Worm (Caenorhabditis elegans) whole organism, L4 larva: ENCODE data around the gene T28A8.4.

Experiments
- F10B5.3 ChIP-seq: sonication (generic microtip); optimal IDR thresholded peaks from 2 replicates; lab custom pipeline; 2016; ENCODE audit warnings: mild to moderate bottlenecking, missing genetic modification characterization, missing compliant biosample characterization
- T20F7.1 ChIP-seq: fragments of 200-800 bp; sonication (Bioruptor generic); optimal IDR thresholded peaks from 2 replicates; lab custom pipeline; 2018; ENCODE audit warnings: mild to moderate bottlenecking, missing genetic modification characterization, missing compliant biosample characterization
- Y105C5A.15 ChIP-seq: fragments of 200-800 bp; sonication (Bioruptor generic); IDR thresholded peaks from 2 replicates; pipeline ENCODE4 v1.3.6; 2022; ENCODE audit warnings: missing genetic modification characterization, missing compliant biosample characterization
- Y48G9A.11 ChIP-seq: fragments of 200-800 bp; sonication (Bioruptor generic); IDR thresholded peaks from 2 replicates; pipeline ENCODE4 v1.3.6; 2022; ENCODE audit warnings: missing genetic modification reagents, missing genetic modification characterization, missing compliant biosample characterization
- Y5F2A.4 ChIP-seq: fragments of 200-800 bp; sonication (Bioruptor generic); optimal IDR thresholded peaks from 2 replicates; lab custom pipeline; 2018; ENCODE audit warnings: mild to moderate bottlenecking, missing genetic modification characterization, missing compliant biosample characterization
- Y75B8A.6 ChIP-seq: fragments of 200-800 bp; sonication (Bioruptor generic); IDR thresholded peaks from 2 replicates; pipeline ENCODE4 v1.3.6; 2022; ENCODE audit warnings: missing genetic modification reagents, missing genetic modification characterization, missing compliant biosample characterization
- ZK337.2 ChIP-seq: fragments of 200-800 bp; sonication (Bioruptor generic); IDR thresholded peaks from 2 replicates; pipeline ENCODE4 v1.3.6; 2022; ENCODE audit warnings: missing genetic modification reagents, missing genetic modification characterization, missing compliant biosample characterization
- ZK546.5 ChIP-seq, 2 experiments: sonication (generic microtip); optimal IDR thresholded peaks; 2 replicates each; lab custom pipeline; 2017; ENCODE audit warnings: missing biosample characterization in 2 of 2, missing genetic modification characterization in 2 of 2
- aha-1 ChIP-seq: fragments of 150-350 bp; peaks from one replicate; lab custom pipeline; 2014; ENCODE audit warnings: missing biosample characterization, missing genetic modification characterization
- ama-1 ChIP-seq: fragments of 150-350 bp; optimal IDR thresholded peaks from 2 replicates; lab custom pipeline; 2014; ENCODE audit warnings: inconsistent platforms, mixed read lengths
- attf-4 ChIP-seq: sonication (generic microtip); optimal IDR thresholded peaks from 3 replicates; lab custom pipeline; 2017; ENCODE audit warnings: missing biosample characterization, missing genetic modification characterization
- ceh-20 ChIP-seq: fragments of 200-800 bp; sonication (Bioruptor generic); IDR thresholded peaks from 2 replicates; pipeline ENCODE4 v1.3.6; 2022; ENCODE audit warnings: missing genetic modification reagents, missing genetic modification characterization, missing compliant biosample characterization
- ceh-28 ChIP-seq: fragments of 150-350 bp; optimal IDR thresholded peaks from 2 replicates; lab custom pipeline; 2014; ENCODE audit warnings: missing biosample characterization, missing genetic modification reagents, missing genetic modification characterization
- ceh-62 ChIP-seq: sonication (generic microtip); optimal IDR thresholded peaks from 2 replicates; lab custom pipeline; 2017; ENCODE audit warnings: missing biosample characterization, missing genetic modification characterization
- daf-16 ChIP-seq, 3 experiments: sonication (generic microtip); optimal IDR thresholded peaks; 2 replicates each; lab custom pipeline; 2016 to 2017; ENCODE audit warnings: missing genetic modification characterization in 3 of 3, missing genetic modification reagents in 3 of 3, mild to moderate bottlenecking in 2 of 3, missing compliant biosample characterization in 2 of 3, missing biosample characterization in 1 of 3, moderate library complexity in 1 of 3
- daf-8 ChIP-seq: fragments of 200-800 bp; sonication (Bioruptor generic); IDR thresholded peaks from 2 replicates; pipeline ENCODE4 v1.3.6; 2022; ENCODE audit warnings: missing genetic modification characterization, missing compliant biosample characterization
- dmd-8 ChIP-seq: fragments of 200-800 bp; sonication (Bioruptor generic); IDR thresholded peaks from 2 replicates; pipeline ENCODE4 v1.3.6; 2022; ENCODE audit warnings: missing genetic modification characterization, missing compliant biosample characterization
- dmd-9 ChIP-seq: fragments of 200-800 bp; sonication (Bioruptor generic); IDR thresholded peaks from 2 replicates; pipeline ENCODE4 v1.3.6; 2022; ENCODE audit warnings: missing genetic modification reagents, missing genetic modification characterization, missing compliant biosample characterization
- duxl-1 ChIP-seq: sonication (generic microtip); optimal IDR thresholded peaks from 2 replicates; lab custom pipeline; 2016; ENCODE audit warnings: mild to moderate bottlenecking, missing genetic modification characterization, moderate library complexity, missing compliant biosample characterization; ENCODE audit not compliant: poor library complexity
- dve-1 ChIP-seq: sonication (generic microtip); optimal IDR thresholded peaks from 2 replicates; lab custom pipeline; 2017; ENCODE audit warnings: antibody characterized with exemption, mild to moderate bottlenecking, missing genetic modification characterization, missing compliant biosample characterization; ENCODE audit not compliant: insufficient read depth
- egl-43 ChIP-seq: fragments of 200-800 bp; sonication (Bioruptor generic); IDR thresholded peaks from 2 replicates; pipeline ENCODE4 v1.3.6; 2022; ENCODE audit warnings: missing genetic modification reagents, missing genetic modification characterization, missing compliant biosample characterization
- fos-1 ChIP-seq: fragments of 150-350 bp; optimal IDR thresholded peaks from 2 replicates; lab custom pipeline; 2014; ENCODE audit warnings: missing biosample characterization, missing genetic modification characterization
- hif-1 ChIP-seq, 2 experiments: sonication (generic microtip); optimal IDR thresholded peaks; 2 replicates each; lab custom pipeline; 2016 to 2017; ENCODE audit warnings: missing compliant biosample characterization in 2 of 2, missing genetic modification characterization in 2 of 2, missing genetic modification reagents in 2 of 2, missing genotype in 2 of 2, mild to moderate bottlenecking in 1 of 2
- hlh-11 ChIP-seq: fragments of 200-800 bp; sonication (Bioruptor generic); optimal IDR thresholded peaks from 2 replicates; lab custom pipeline; 2018; ENCODE audit warnings: mild to moderate bottlenecking, missing genetic modification characterization, missing compliant biosample characterization
- hmg-1.1 ChIP-seq: fragments of 200-800 bp; sonication (Bioruptor generic); IDR thresholded peaks from 2 replicates; pipeline ENCODE4 v1.3.6; 2022; ENCODE audit warnings: missing genetic modification reagents, missing genetic modification characterization, missing compliant biosample characterization
- lin-13 ChIP-seq: fragments of 150-350 bp; optimal IDR thresholded peaks from 2 replicates; lab custom pipeline; 2014; ENCODE audit warnings: missing biosample characterization, missing genetic modification reagents, missing genetic modification characterization
- lin-39 ChIP-seq: fragments of 150-350 bp; optimal IDR thresholded peaks from 2 replicates; lab custom pipeline; 2014; ENCODE audit warnings: missing biosample characterization, missing genetic modification reagents, missing genetic modification characterization
- lsy-2 ChIP-seq, 2 experiments: fragments of 150-350 bp in 1 of 2; sonication (generic microtip) in 1 of 2; optimal IDR thresholded peaks; 2 replicates each; lab custom pipeline; 2014 to 2017; ENCODE audit warnings: missing biosample characterization in 2 of 2, missing genetic modification characterization in 2 of 2
- madf-5 ChIP-seq, 2 experiments: fragments of 200-800 bp; sonication (Bioruptor generic); IDR thresholded peaks; 2 replicates each; pipeline ENCODE4 v1.3.6; 2022; ENCODE audit warnings: missing compliant biosample characterization in 2 of 2, missing genetic modification characterization in 2 of 2
- madf-9 ChIP-seq: fragments of 200-800 bp; sonication (Bioruptor generic); conservative IDR thresholded peaks from 2 replicates; pipeline ENCODE4 v1.3.6; 2022; ENCODE audit warnings: missing genetic modification reagents, missing genetic modification characterization, missing compliant biosample characterization
- mep-1 ChIP-seq: fragments of 150-350 bp; sonication (generic microtip); optimal IDR thresholded peaks from 3 replicates; lab custom pipeline; 2014; ENCODE audit warnings: missing biosample characterization, missing genetic modification characterization
- mes-2 ChIP-seq: sonication (generic microtip); optimal IDR thresholded peaks from 2 replicates; lab custom pipeline; 2016; ENCODE audit warnings: missing genotype, mild to moderate bottlenecking, missing genetic modification characterization, missing compliant biosample characterization; ENCODE audit not compliant: poor library complexity, severe bottlenecking
- mxl-2 ChIP-seq: fragments of 200-800 bp; sonication (Bioruptor generic); conservative IDR thresholded peaks from 2 replicates; pipeline ENCODE4 v1.3.6; 2022; ENCODE audit warnings: missing genetic modification reagents, missing genetic modification characterization, missing compliant biosample characterization
- mxl-3 ChIP-seq: fragments of 200-800 bp; sonication (Bioruptor generic); optimal IDR thresholded peaks from 2 replicates; lab custom pipeline; 2018; ENCODE audit warnings: mild to moderate bottlenecking, missing genetic modification characterization, missing compliant biosample characterization
- nhr-102 ChIP-seq: sonication (generic microtip); optimal IDR thresholded peaks from 2 replicates; lab custom pipeline; 2016; ENCODE audit warnings: mild to moderate bottlenecking, missing genetic modification characterization, moderate library complexity, missing compliant biosample characterization
- nhr-11 ChIP-seq: fragments of 150-350 bp; optimal IDR thresholded peaks from 2 replicates; lab custom pipeline; 2014; ENCODE audit warnings: missing biosample characterization, missing genetic modification characterization
- nhr-42 ChIP-seq: fragments of 200-800 bp; sonication (Bioruptor generic); IDR thresholded peaks from 2 replicates; pipeline ENCODE4 v1.3.6; 2022; ENCODE audit warnings: missing genetic modification characterization, missing compliant biosample characterization
- nhr-76 ChIP-seq: fragments of 150-350 bp; optimal IDR thresholded peaks from 2 replicates; lab custom pipeline; 2014; ENCODE audit warnings: missing biosample characterization, missing genetic modification characterization
- nhr-77 ChIP-seq: fragments of 150-350 bp; optimal IDR thresholded peaks from 2 replicates; lab custom pipeline; 2014; ENCODE audit warnings: missing biosample characterization, missing genetic modification characterization
- pha-4 ChIP-seq, 2 experiments: fragments of 150-350 bp in 1 of 2; fragments of 200-800 bp in 1 of 2; sonication (Bioruptor generic) in 1 of 2; IDR thresholded peaks in 1 of 2; optimal IDR thresholded peaks in 1 of 2; 2 replicates each; pipeline versions ENCODE4 v1.3.6 to Lab custom; 2014 to 2022; ENCODE audit warnings: missing genetic modification characterization in 2 of 2, missing genetic modification reagents in 2 of 2, missing biosample characterization in 1 of 2, missing compliant biosample characterization in 1 of 2
- php-3 ChIP-seq: fragments of 200-800 bp; sonication (Bioruptor generic); IDR thresholded peaks from 2 replicates; pipeline ENCODE4 v1.3.6; 2022; ENCODE audit warnings: missing genetic modification reagents, missing genetic modification characterization, missing compliant biosample characterization
- rbr-2 ChIP-seq: sonication (generic microtip); optimal IDR thresholded peaks from 2 replicates; lab custom pipeline; 2016; ENCODE audit warnings: missing genotype, missing genetic modification characterization, missing compliant biosample characterization
- sdz-12 ChIP-seq: fragments of 200-800 bp; sonication (Bioruptor generic); optimal IDR thresholded peaks from 2 replicates; lab custom pipeline; 2018; ENCODE audit warnings: mild to moderate bottlenecking, missing genetic modification characterization, missing compliant biosample characterization
- set-16 ChIP-seq: fragments of 200-800 bp; sonication (Bioruptor generic); IDR thresholded peaks from 2 replicates; pipeline ENCODE4 v1.3.6; 2022; ENCODE audit warnings: missing genetic modification reagents, missing genetic modification characterization, missing compliant biosample characterization
- snpc-4 ChIP-seq: fragments of 150-350 bp; optimal IDR thresholded peaks from 2 replicates; lab custom pipeline; 2014; ENCODE audit warnings: missing biosample characterization, missing genetic modification characterization
- unc-62 ChIP-seq, 3 experiments: fragments of 150-350 bp in 1 of 3; sonication (generic microtip); optimal IDR thresholded peaks in 2 of 3; peaks in 1 of 3; 1 replicate in 1 of 3; 2 replicates in 2 of 3; lab custom pipeline; 2014 to 2017; ENCODE audit warnings: missing biosample characterization in 3 of 3, missing genetic modification characterization in 3 of 3, missing genetic modification reagents in 3 of 3, missing genotype in 1 of 3
- zfp-3 ChIP-seq: fragments of 200-800 bp; sonication (Bioruptor generic); conservative IDR thresholded peaks from 2 replicates; pipeline ENCODE4 v1.3.6; 2022; ENCODE audit warnings: missing genetic modification reagents, missing genetic modification characterization, missing compliant biosample characterization

The T28A8.4 gene

DNA sequence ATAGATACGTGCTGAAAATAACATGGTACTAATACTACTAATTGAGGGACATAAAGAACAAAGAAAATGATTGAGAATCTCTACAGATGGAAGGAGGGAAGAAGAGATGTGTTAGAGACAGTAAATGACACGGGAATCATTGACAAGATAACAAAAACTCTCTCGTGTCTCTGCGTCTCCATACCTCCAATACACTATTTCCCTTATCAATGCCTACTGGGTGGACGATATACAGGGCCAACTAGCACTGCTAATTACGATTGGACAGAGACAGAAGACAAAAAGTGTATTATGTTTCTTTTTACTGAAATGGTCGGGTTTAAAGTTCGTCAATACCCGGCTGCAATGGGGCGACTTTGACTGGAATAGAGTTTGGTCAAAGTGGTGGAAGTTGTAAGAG lies 41.1 kb downstream of the T28A8.4 start (continued):
- TF ChIP-seq lsy-2 (tag; optimal IDR thresholded peaks at IDR 0.05; lab: Kevin White, UChicago): peak in 1 of 2 experiments; percentile 22
- no peak for TF ChIP-seq daf-16 (GFP tag; optimal IDR thresholded peaks at IDR 0.05; lab: Kevin White, UChicago)
- peak; percentile 81 for TF ChIP-seq daf-16 (tag; optimal IDR thresholded peaks at IDR 0.05; lab: Kevin White, UChicago)
- 0 out of 2 replicates have a peak, but pooled peaks have one; percentile 10 for TF ChIP-seq zfp-3 (GFP tag; lab: Robert Waterston, UW)
- TF ChIP-seq madf-9: no peak
- peak; percentile 76 for TF ChIP-seq nhr-77 (tag; lab: Kevin White, UChicago)
- TF ChIP-seq, all 104 proteins: peak for 26

DNA sequence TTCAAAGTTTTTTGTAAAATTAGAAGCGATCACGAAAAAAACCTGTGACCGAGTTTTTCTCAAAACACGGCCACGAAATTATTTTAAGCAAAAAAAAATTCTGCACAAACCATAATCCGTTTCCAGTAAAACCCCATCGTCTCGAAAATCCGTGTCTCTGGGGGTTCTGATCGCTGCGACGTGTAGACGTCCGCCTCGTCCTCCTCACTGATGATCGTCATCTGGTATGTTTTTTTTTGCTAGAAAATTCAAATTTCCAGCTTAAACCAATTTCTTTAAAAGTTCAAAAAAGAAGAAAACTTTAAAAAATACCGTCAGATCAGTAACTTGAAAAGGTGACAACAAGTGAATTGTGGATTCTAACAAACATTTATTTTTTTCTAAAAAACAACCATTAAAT lies 43.1 kb downstream of the T28A8.4 start, which contains the start of gene Y76A2B.4:
Y76A2B.4 (minus strand) TSS at position 241 of the 400 bp plus-strand sequence.
- no peak for TF ChIP-seq dmd-9 (GFP tag; lab: Robert Waterston, UW)
- no peak for TF ChIP-seq dve-1 (tag; lab: Kevin White, UChicago)
- no peak for TF ChIP-seq rbr-2
- TF ChIP-seq pha-4 (GFP tag; IDR thresholded peaks at IDR 0.05; lab: Robert Waterston, UW): no peak
- TF ChIP-seq pha-4 (tag; optimal IDR thresholded peaks at IDR 0.05; lab: Kevin White, UChicago): no peak
- TF ChIP-seq ama-1 (lab: Kevin White, UChicago): no peak
- no peak for TF ChIP-seq Y48G9A.11 (GFP tag; lab: Robert Waterston, UW)
- TF ChIP-seq sdz-12 (GFP tag; lab: Kevin White, UChicago): no peak
- TF ChIP-seq duxl-1 (tag; lab: Kevin White, UChicago): no peak
- no peak for TF ChIP-seq php-3 (GFP tag; lab: Robert Waterston, UW)
- no peak for TF ChIP-seq mxl-2 (GFP tag; lab: Robert Waterston, UW)
- TF ChIP-seq nhr-11 (tag; lab: Kevin White, UChicago): no peak
- TF ChIP-seq lin-13 (GFP tag; lab: Kevin White, UChicago): no peak
- no peak for TF ChIP-seq attf-4 (tag; lab: Kevin White, UChicago)
- TF ChIP-seq lin-39 (tag; lab: Kevin White, UChicago): no peak
- no peak for TF ChIP-seq mxl-3 (GFP tag; lab: Kevin White, UChicago)
- TF ChIP-seq hif-1 (tag; optimal IDR thresholded peaks at IDR 0.05; lab: Kevin White, UChicago): no peak
- TF ChIP-seq madf-5 (GFP tag; IDR thresholded peaks at IDR 0.05; lab: Robert Waterston, UW): no peak
- TF ChIP-seq lsy-2 (tag; optimal IDR thresholded peaks at IDR 0.05; lab: Kevin White, UChicago): no peak
- TF ChIP-seq nhr-102 (tag; lab: Kevin White, UChicago): no peak
- no peak for TF ChIP-seq fos-1 (tag; lab: Kevin White, UChicago)
- no peak for TF ChIP-seq ZK337.2 (GFP tag; lab: Robert Waterston, UW)
- no peak for TF ChIP-seq dmd-8
- no peak for TF ChIP-seq nhr-77 (tag; lab: Kevin White, UChicago)
- TF ChIP-seq Y105C5A.15 (GFP tag; lab: Robert Waterston, UW): no peak
- TF ChIP-seq hlh-11 (tag; lab: Kevin White, UChicago): peak; percentile 31
- peak; percentile 22 for TF ChIP-seq mep-1
- 0 out of 2 replicates have a peak, but pooled peaks have one; percentile 14 for TF ChIP-seq hmg-1.1 (GFP tag; lab: Robert Waterston, UW)
- TF ChIP-seq nhr-42 (GFP tag; lab: Robert Waterston, UW): no peak
- no peak for TF ChIP-seq set-16 (GFP tag; lab: Robert Waterston, UW)
- no peak for TF ChIP-seq mes-2 (tag; lab: Kevin White, UChicago)
- no peak for TF ChIP-seq Y5F2A.4 (GFP tag; lab: Kevin White, UChicago)
- no peak for TF ChIP-seq ceh-28 (tag; lab: Kevin White, UChicago)
- no peak for TF ChIP-seq aha-1
- no peak for TF ChIP-seq nhr-76 (tag; lab: Kevin White, UChicago)
- TF ChIP-seq daf-8 (GFP tag; lab: Robert Waterston, UW): no peak
- TF ChIP-seq egl-43 (GFP tag; lab: Robert Waterston, UW): no peak
- no peak for TF ChIP-seq Y75B8A.6
- TF ChIP-seq unc-62 (GFP tag; optimal IDR thresholded peaks at IDR 0.05 in 1 of 2; lab: Kevin White, UChicago): no peak
- TF ChIP-seq unc-62 (tag; optimal IDR thresholded peaks at IDR 0.05; lab: Kevin White, UChicago): no peak
- peak; percentile 22 for TF ChIP-seq T20F7.1 (GFP tag; lab: Kevin White, UChicago)
- TF ChIP-seq snpc-4 (tag; lab: Kevin White, UChicago): no peak
- no peak for TF ChIP-seq F10B5.3
- TF ChIP-seq ZK546.5 (tag; optimal IDR thresholded peaks at IDR 0.05; lab: Kevin White, UChicago): no peak
- TF ChIP-seq ceh-20 (GFP tag; lab: Robert Waterston, UW): 0 out of 2 replicates have a peak, but pooled peaks have one; percentile 26
- no peak for TF ChIP-seq ceh-62 (tag; lab: Kevin White, UChicago)
- 0 out of 2 replicates have a peak, but pooled peaks have one; percentile 43 for TF ChIP-seq zfp-3 (GFP tag; lab: Robert Waterston, UW)
